Fruit fly (Drosophila melanogaster) whole organism, embryonic: ENCODE data around the gene ClpX.
A peak's percentile ranks its signal among the peaks of the same experiment; 100 is the strongest.

Experiments
- Abd-B ChIP-seq: fragments of 200-800 bp; sonication (Bioruptor generic); optimal IDR thresholded peaks from 2 replicates; lab custom pipeline; 2018; ENCODE audit warnings: missing biosample characterization, mild to moderate bottlenecking, missing genetic modification characterization, moderate library complexity
- Atf-2 ChIP-seq: fragments of 200-800 bp; sonication (Bioruptor generic); optimal IDR thresholded peaks from 2 replicates; lab custom pipeline; 2016; ENCODE audit warnings: missing biosample characterization, missing genetic modification characterization
- Blimp-1 ChIP-seq: fragments of 200-800 bp; sonication (Bioruptor generic); optimal IDR thresholded peaks from 3 replicates; lab custom pipeline; 2018; ENCODE audit warnings: missing biosample characterization, missing genetic modification characterization, mild to moderate bottlenecking, moderate library complexity, missing genetic modification reagents
- CG11085 ChIP-seq: fragments of 200-800 bp; sonication (Bioruptor generic); IDR thresholded peaks from 2 replicates; pipeline ENCODE4 v1.3.6; 2022; ENCODE audit warnings: missing biosample characterization, missing genetic modification characterization
- CG11247 ChIP-seq: fragments of 200-800 bp; sonication (Bioruptor generic); IDR thresholded peaks from 2 replicates; pipeline ENCODE4 v1.3.6; 2022; ENCODE audit warnings: missing biosample characterization, missing genetic modification characterization
- CG13894 ChIP-seq: fragments of 200-800 bp; sonication (Bioruptor generic); optimal IDR thresholded peaks from 3 replicates; lab custom pipeline; 2018; ENCODE audit warnings: missing biosample characterization, mild to moderate bottlenecking, missing genetic modification characterization, moderate library complexity
- CG14014 ChIP-seq: fragments of 200-800 bp; sonication (Bioruptor generic); IDR thresholded peaks from 2 replicates; pipeline ENCODE4 v1.3.6; 2022; ENCODE audit warnings: missing biosample characterization, missing genetic modification characterization
- CG14441 ChIP-seq: fragments of 200-800 bp; sonication (Bioruptor generic); IDR thresholded peaks from 2 replicates; pipeline ENCODE4 v1.3.6; 2022; ENCODE audit warnings: missing biosample characterization, missing genetic modification characterization
- CG16863 ChIP-seq: fragments of 200-800 bp; sonication (Bioruptor generic); optimal IDR thresholded peaks from 3 replicates; lab custom pipeline; 2016; ENCODE audit warnings: missing biosample characterization, missing genetic modification characterization
- CG17328 ChIP-seq: fragments of 200-800 bp; sonication (Bioruptor generic); IDR thresholded peaks from 2 replicates; pipeline ENCODE4 v1.3.6; 2022; ENCODE audit warnings: missing biosample characterization, missing genetic modification characterization
- CG2678 ChIP-seq: fragments of 200-800 bp; sonication (Bioruptor generic); optimal IDR thresholded peaks from 3 replicates; lab custom pipeline; 2019; ENCODE audit warnings: missing biosample characterization, mild to moderate bottlenecking, missing genetic modification characterization, moderate library complexity
- CG3065 ChIP-seq: fragments of 200-800 bp; sonication (Bioruptor generic); optimal IDR thresholded peaks from 2 replicates; lab custom pipeline; 2016; ENCODE audit warnings: missing biosample characterization, missing genetic modification characterization
- CG31365 ChIP-seq: fragments of 200-800 bp; sonication (Bioruptor generic); optimal IDR thresholded peaks from 2 replicates; lab custom pipeline; 2018; ENCODE audit warnings: missing biosample characterization, mild to moderate bottlenecking, missing genetic modification characterization
- CG32772 ChIP-seq: fragments of 200-800 bp; sonication (Bioruptor generic); IDR thresholded peaks from 2 replicates; pipeline ENCODE4 v1.3.6; 2022; ENCODE audit warnings: missing biosample characterization, missing genetic modification characterization
- CG33557 ChIP-seq: fragments of 200-800 bp; sonication (Bioruptor generic); optimal IDR thresholded peaks from 2 replicates; lab custom pipeline; 2019; ENCODE audit warnings: missing biosample characterization, mild to moderate bottlenecking, missing genetic modification characterization, moderate library complexity
- CG3995 ChIP-seq: fragments of 200-800 bp; sonication (Bioruptor generic); optimal IDR thresholded peaks from 3 replicates; lab custom pipeline; 2016; ENCODE audit warnings: missing biosample characterization, missing genetic modification characterization
- CG6175 ChIP-seq: fragments of 200-800 bp; sonication (Bioruptor generic); IDR thresholded peaks from 3 replicates; pipeline ENCODE4 v1.3.6; 2022; ENCODE audit warnings: missing biosample characterization, missing genetic modification characterization
- CG6254 ChIP-seq: fragments of 200-800 bp; sonication (Bioruptor generic); optimal IDR thresholded peaks from 3 replicates; lab custom pipeline; 2017; ENCODE audit warnings: mild to moderate bottlenecking, missing biosample characterization, missing genetic modification reagents, missing genetic modification characterization
- CG7372 ChIP-seq: fragments of 200-800 bp; sonication (Bioruptor generic); IDR thresholded peaks from 2 replicates; pipeline ENCODE4 v1.3.6; 2022; ENCODE audit warnings: missing biosample characterization, missing genetic modification characterization
- CG8478 ChIP-seq: fragments of >200 bp; optimal IDR thresholded peaks from 2 replicates; lab custom pipeline; 2018
- Camta ChIP-seq: fragments of 200-800 bp; sonication (Bioruptor generic); optimal IDR thresholded peaks from 2 replicates; lab custom pipeline; 2016; ENCODE audit warnings: missing biosample characterization, missing genetic modification characterization
- Chrac-16 ChIP-seq: fragments of 200-800 bp; sonication (Bioruptor generic); optimal IDR thresholded peaks from 3 replicates; lab custom pipeline; 2016; ENCODE audit warnings: missing biosample characterization, missing genetic modification characterization
- CrebB ChIP-seq: fragments of 200-800 bp; sonication (Bioruptor generic); optimal IDR thresholded peaks from 3 replicates; lab custom pipeline; 2018; ENCODE audit warnings: missing biosample characterization, mild to moderate bottlenecking, missing genetic modification characterization
- Dip3 ChIP-seq: fragments of 200-800 bp; sonication (Bioruptor generic); optimal IDR thresholded peaks from 3 replicates; lab custom pipeline; 2016; ENCODE audit warnings: missing biosample characterization, missing genetic modification characterization
- Doc3 ChIP-seq: fragments of 200-800 bp; sonication (Bioruptor generic); IDR thresholded peaks from 3 replicates; pipeline ENCODE4 v1.3.6; 2022; ENCODE audit warnings: missing biosample characterization, missing genetic modification characterization; ENCODE audit not compliant: partially characterized antibody
- Fer1 ChIP-seq: fragments of 200-800 bp; sonication (Bioruptor generic); optimal IDR thresholded peaks from 2 replicates; lab custom pipeline; 2017; ENCODE audit warnings: missing biosample characterization, mild to moderate bottlenecking, missing genetic modification characterization
- Hr39 ChIP-seq: fragments of >200 bp; optimal IDR thresholded peaks from 2 replicates; lab custom pipeline; 2017
- NC2α ChIP-seq: fragments of 200-800 bp; sonication (Bioruptor generic); optimal IDR thresholded peaks from 2 replicates; lab custom pipeline; 2016; ENCODE audit warnings: missing biosample characterization, missing genetic modification characterization
- Oaz ChIP-seq: fragments of 200-800 bp; sonication (Bioruptor generic); IDR thresholded peaks from 2 replicates; pipeline ENCODE4 v1.3.6; 2022; ENCODE audit warnings: missing biosample characterization, missing genetic modification characterization
- Sry-δ ChIP-seq: fragments of 200-800 bp; sonication (Bioruptor generic); optimal IDR thresholded peaks from 2 replicates; lab custom pipeline; 2016; ENCODE audit warnings: missing biosample characterization, missing genetic modification characterization
- TFAM ChIP-seq: fragments of 200-800 bp; sonication (Bioruptor generic); optimal IDR thresholded peaks from 2 replicates; lab custom pipeline; 2017; ENCODE audit warnings: missing biosample characterization, missing genetic modification characterization, inconsistent platforms
- Tbp ChIP-seq: fragments of >200 bp; optimal IDR thresholded peaks from 2 replicates; lab custom pipeline; 2018; ENCODE audit warnings: missing biosample characterization, missing genetic modification characterization
- btn ChIP-seq: fragments of 200-800 bp; sonication (Bioruptor generic); optimal IDR thresholded peaks from 2 replicates; lab custom pipeline; 2016; ENCODE audit warnings: missing biosample characterization, missing genetic modification characterization
- cad ChIP-seq: fragments of >200 bp; optimal IDR thresholded peaks from 2 replicates; lab custom pipeline; 2017; ENCODE audit warnings: missing biosample characterization, missing genetic modification characterization
- croc ChIP-seq: fragments of 200-800 bp; sonication (Bioruptor generic); conservative IDR thresholded peaks from 3 replicates; pipeline ENCODE4 v1.3.6; 2022; ENCODE audit warnings: missing biosample characterization, missing genetic modification characterization
- crol ChIP-seq: fragments of 200-800 bp; sonication (Bioruptor generic); IDR thresholded peaks from 2 replicates; pipeline ENCODE4 v1.3.6; 2022; ENCODE audit warnings: missing biosample characterization, missing genetic modification characterization
- cwo ChIP-seq: fragments of 200-800 bp; sonication (Bioruptor generic); optimal IDR thresholded peaks from 3 replicates; lab custom pipeline; 2017; ENCODE audit warnings: missing biosample characterization, missing genetic modification characterization, mild to moderate bottlenecking, moderate library complexity, missing genetic modification reagents
- dan ChIP-seq: fragments of 200-800 bp; sonication (Bioruptor generic); IDR thresholded peaks from 2 replicates; pipeline ENCODE4 v1.3.6; 2022; ENCODE audit warnings: missing biosample characterization, missing genetic modification characterization
- danr ChIP-seq: fragments of 200-800 bp; sonication (Bioruptor generic); IDR thresholded peaks from 2 replicates; pipeline ENCODE4 v1.3.6; 2022; ENCODE audit warnings: missing biosample characterization, missing genetic modification characterization
- disco-r ChIP-seq: fragments of 200-800 bp; sonication (Bioruptor generic); optimal IDR thresholded peaks from 2 replicates; lab custom pipeline; 2016; ENCODE audit warnings: missing biosample characterization, missing genetic modification characterization
- en ChIP-seq: fragments of 200-800 bp; sonication (Bioruptor generic); optimal IDR thresholded peaks from 2 replicates; lab custom pipeline; 2016; ENCODE audit warnings: missing biosample characterization, missing genetic modification characterization
- jumu ChIP-seq: fragments of 200-800 bp; sonication (Bioruptor generic); optimal IDR thresholded peaks from 3 replicates; lab custom pipeline; 2016; ENCODE audit warnings: missing biosample characterization, missing genetic modification characterization
- lilli ChIP-seq: fragments of 200-800 bp; sonication (Bioruptor generic); optimal IDR thresholded peaks from 3 replicates; lab custom pipeline; 2016; ENCODE audit warnings: missing biosample characterization, missing genetic modification characterization
- lmd ChIP-seq: fragments of 200-800 bp; sonication (Bioruptor generic); IDR thresholded peaks from 2 replicates; pipeline ENCODE4 v1.3.6; 2022; ENCODE audit warnings: missing biosample characterization, missing genetic modification characterization
- luna ChIP-seq: fragments of 200-800 bp; sonication (Bioruptor generic); optimal IDR thresholded peaks from 2 replicates; lab custom pipeline; 2016; ENCODE audit warnings: missing biosample characterization, missing genetic modification characterization
- onecut ChIP-seq: fragments of 200-800 bp; sonication (Bioruptor generic); IDR thresholded peaks from 2 replicates; pipeline ENCODE4 v1.3.6; 2022; ENCODE audit warnings: missing biosample characterization, missing genetic modification characterization
- otp ChIP-seq: fragments of 200-800 bp; sonication (Bioruptor generic); IDR thresholded peaks from 3 replicates; pipeline ENCODE4, ENCODE4 v1.3.6; 2022; ENCODE audit warnings: missing biosample characterization, missing genetic modification characterization
- pho ChIP-seq: fragments of 200-800 bp; sonication (Bioruptor generic); optimal IDR thresholded peaks from 2 replicates; lab custom pipeline; 2016; ENCODE audit warnings: missing biosample characterization, missing genetic modification characterization
- psq ChIP-seq: fragments of 200-800 bp; sonication (Bioruptor generic); optimal IDR thresholded peaks from 2 replicates; lab custom pipeline; 2017; ENCODE audit warnings: missing biosample characterization, missing genetic modification characterization
- scrt ChIP-seq: fragments of 200-800 bp; sonication (Bioruptor generic); optimal IDR thresholded peaks from 2 replicates; lab custom pipeline; 2018; ENCODE audit warnings: missing biosample characterization, mild to moderate bottlenecking, missing genetic modification characterization, moderate library complexity
- so ChIP-seq: fragments of 200-800 bp; sonication (Bioruptor generic); IDR thresholded peaks from 3 replicates; pipeline ENCODE4 v1.3.6; 2022; ENCODE audit warnings: missing biosample characterization, missing genetic modification characterization
- tx ChIP-seq: fragments of 200-800 bp; sonication (Bioruptor generic); optimal IDR thresholded peaks from 2 replicates; lab custom pipeline; 2016; ENCODE audit warnings: missing biosample characterization, missing genetic modification characterization
- unpg ChIP-seq: fragments of 200-800 bp; sonication (Bioruptor generic); optimal IDR thresholded peaks from 3 replicates; lab custom pipeline; 2018; ENCODE audit warnings: missing biosample characterization, mild to moderate bottlenecking, missing genetic modification characterization, moderate library complexity

ClpX gene

DNA sequence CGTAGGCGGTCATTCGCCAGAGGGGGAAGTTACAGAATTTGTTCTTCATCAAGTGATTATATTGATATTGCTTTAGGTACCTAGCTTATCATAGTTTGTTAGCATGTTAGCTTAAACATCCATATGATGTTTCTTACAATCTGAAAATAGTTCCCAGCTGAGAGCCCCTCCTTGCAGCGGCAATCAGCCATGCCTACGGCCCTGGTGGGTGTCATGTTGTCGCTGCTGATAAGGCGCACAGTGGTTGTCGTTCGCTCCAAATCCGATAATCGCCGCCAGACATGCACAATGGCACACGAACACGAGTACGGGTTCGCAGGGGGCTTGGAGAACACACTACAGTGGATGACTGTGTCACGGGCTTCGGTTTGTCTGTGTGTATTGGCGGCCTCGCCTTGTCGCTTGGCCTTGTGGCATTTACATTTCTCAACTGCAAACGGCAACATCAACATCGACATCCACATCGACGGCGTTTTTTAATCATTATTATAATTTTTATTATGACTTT is 2.5 kb upstream of the ClpX start (continued):
- TF ChIP-seq CrebB (tag; lab: Kevin White, UChicago) (peak; percentile 67), CG33557 (GFP tag; lab: Kevin White, UChicago) (no peak), CG14014 (GFP tag; lab: Robert Waterston, UW) (peak; percentile 85), CG7372 (peak; percentile 44; the same call in 1 of the 2 replicates), cad (GFP tag; lab: Kevin White, UChicago) (no peak), CG11085 (no peak), CG3065 (GFP tag; lab: Kevin White, UChicago) (peak; percentile 41), Hr39 (lab: Kevin White, UChicago) (no peak), CG2678 (tag; lab: Kevin White, UChicago) (peak; percentile 83), CG6175 (peak; percentile 48; the same call in 1 of the 3 replicates), CG31365 (tag; lab: Kevin White, UChicago) (peak; percentile 18), unpg (peak; percentile 79), CG6254 (peak; percentile 74), Camta (GFP tag; lab: Kevin White, UChicago) (peak; percentile 66), Abd-B (GFP tag; lab: Kevin White, UChicago) (peak; percentile 78), Fer1 (peak; percentile 90), crol (GFP tag; lab: Robert Waterston, UW) (no peak), so (GFP tag; lab: Robert Waterston, UW) (peak; percentile 86), CG17328 (GFP tag; lab: Robert Waterston, UW) (peak; percentile 76), CG14441 (peak; percentile 87), onecut (GFP tag; lab: Robert Waterston, UW) (peak; percentile 59), NC2α (GFP tag; lab: Kevin White, UChicago) (peak; percentile 28), Dip3 (GFP tag; lab: Kevin White, UChicago) (peak; percentile 86), Doc3 (no peak), CG3995 (peak; percentile 44), Atf-2 (GFP tag; lab: Kevin White, UChicago) (peak; percentile 45), CG13894 (tag; lab: Kevin White, UChicago) (peak; percentile 33), luna (GFP tag; lab: Kevin White, UChicago) (no peak), CG8478 (no peak), Chrac-16 (GFP tag; lab: Kevin White, UChicago) (peak; percentile 75), CG32772 (GFP tag; lab: Robert Waterston, UW) (peak; percentile 81), Tbp (GFP tag; lab: Kevin White, UChicago) (no peak), jumu (GFP tag; lab: Kevin White, UChicago) (peak; percentile 52), psq (GFP tag; lab: Kevin White, UChicago) (no peak), Sry-δ (GFP tag; lab: Kevin White, UChicago) (peak; percentile 30), btn (GFP tag; lab: Kevin White, UChicago) (no peak), disco-r (GFP tag; lab: Kevin White, UChicago) (peak; percentile 46), pho (GFP tag; lab: Kevin White, UChicago) (peak; percentile 82), dan (GFP tag; lab: Robert Waterston, UW) (no peak), Blimp-1 (GFP tag; lab: Kevin White, UChicago) (peak; percentile 67), scrt (peak; percentile 56), CG11247 (GFP tag; lab: Robert Waterston, UW) (peak; percentile 75), cwo (GFP tag; lab: Kevin White, UChicago) (peak; percentile 85), otp (GFP tag; lab: Robert Waterston, UW) (peak; percentile 72; the same call in 1 of the 3 replicates), danr (peak; percentile 82), croc (peak; percentile 50; the same call in 2 of the 3 replicates), lmd (GFP tag; lab: Robert Waterston, UW) (peak; percentile 89), TFAM (no peak), CG16863 (GFP tag; lab: Kevin White, UChicago) (peak; percentile 82), Oaz (GFP tag; lab: Robert Waterston, UW) (peak; percentile 59; the same call in 1 of the 2 replicates), tx (GFP tag; lab: Kevin White, UChicago) (peak; percentile 71), en (no peak), lilli (GFP tag; lab: Kevin White, UChicago) (peak; percentile 91)
